Worm (Caenorhabditis elegans) whole organism, L2 larva: ENCODE measurements around the gene asp-14.

ENCODE experiments used
- C34F6.9 ChIP-seq: fragments of 150-350 bp; optimal IDR thresholded peaks from 2 replicates; lab custom pipeline; 2014; ENCODE audit warnings: missing biosample characterization, missing genetic modification characterization
- F13H6.1 ChIP-seq: sonication (generic microtip); optimal IDR thresholded peaks from 2 replicates; lab custom pipeline; 2016; ENCODE audit warnings: missing genetic modification characterization, missing compliant biosample characterization
- Y55F3AM.14 ChIP-seq: fragments of 200-800 bp; sonication (Bioruptor generic); optimal IDR thresholded peaks from 2 replicates; lab custom pipeline; 2018; ENCODE audit warnings: mild to moderate bottlenecking, missing genetic modification characterization, missing compliant biosample characterization
- aly-2 ChIP-seq: fragments of 150-350 bp; optimal IDR thresholded peaks from 2 replicates; lab custom pipeline; 2014; ENCODE audit warnings: missing biosample characterization, missing genetic modification characterization
- ama-1 ChIP-seq: fragments of 150-350 bp; optimal IDR thresholded peaks from 2 replicates; lab custom pipeline; 2018; ENCODE audit warnings: inconsistent platforms
- ceh-16 ChIP-seq: fragments of 150-350 bp; optimal IDR thresholded peaks from 2 replicates; lab custom pipeline; 2014; ENCODE audit warnings: missing biosample characterization, missing genetic modification characterization
- ceh-82 ChIP-seq: fragments of 150-350 bp; optimal IDR thresholded peaks from 2 replicates; lab custom pipeline; 2014; ENCODE audit warnings: missing biosample characterization, missing genetic modification characterization
- crh-2 ChIP-seq: sonication (generic microtip); optimal IDR thresholded peaks from 2 replicates; lab custom pipeline; 2017; ENCODE audit warnings: missing biosample characterization, missing genetic modification characterization
- dmd-4 ChIP-seq: sonication (generic microtip); optimal IDR thresholded peaks from 2 replicates; lab custom pipeline; 2017; ENCODE audit warnings: missing biosample characterization, missing genetic modification characterization
- egl-27 ChIP-seq: sonication (generic microtip); optimal IDR thresholded peaks from 3 replicates; lab custom pipeline; 2017; ENCODE audit warnings: missing biosample characterization, missing genetic modification reagents, missing genetic modification characterization
- elt-1 ChIP-seq: fragments of 150-350 bp; optimal IDR thresholded peaks from 2 replicates; lab custom pipeline; 2014; ENCODE audit warnings: missing biosample characterization, missing genetic modification characterization
- elt-3 ChIP-seq: sonication (generic microtip); optimal IDR thresholded peaks from 2 replicates; lab custom pipeline; 2017; ENCODE audit warnings: missing biosample characterization, missing genetic modification characterization
- fos-1 ChIP-seq: fragments of 150-350 bp; optimal IDR thresholded peaks from 2 replicates; lab custom pipeline; 2014; ENCODE audit warnings: missing biosample characterization, missing genetic modification characterization
- gmeb-1 ChIP-seq: fragments of 150-350 bp; optimal IDR thresholded peaks from 2 replicates; lab custom pipeline; 2014; ENCODE audit warnings: missing biosample characterization, missing genetic modification characterization
- lin-11 ChIP-seq: fragments of 150-350 bp; sonication (generic microtip); optimal IDR thresholded peaks from 2 replicates; lab custom pipeline; 2014; ENCODE audit warnings: missing biosample characterization, missing genetic modification characterization, inconsistent platforms, mixed read lengths
- lin-13 ChIP-seq: fragments of 150-350 bp; optimal IDR thresholded peaks from 2 replicates; lab custom pipeline; 2014; ENCODE audit warnings: missing biosample characterization, missing genetic modification reagents, missing genetic modification characterization
- lin-39 ChIP-seq: fragments of 150-350 bp; optimal IDR thresholded peaks from 2 replicates; lab custom pipeline; 2014; ENCODE audit warnings: missing biosample characterization, missing genetic modification reagents, missing genetic modification characterization
- lsy-2 ChIP-seq, 2 experiments: fragments of 150-350 bp in 1 of 2; sonication (generic microtip) in 1 of 2; optimal IDR thresholded peaks; 2 replicates each; lab custom pipeline; 2014 to 2017; ENCODE audit warnings: missing biosample characterization in 2 of 2, missing genetic modification characterization in 2 of 2
- mab-5 ChIP-seq: fragments of 150-350 bp; optimal IDR thresholded peaks from 2 replicates; lab custom pipeline; 2014; ENCODE audit warnings: missing biosample characterization, missing genetic modification characterization
- mbf-1 ChIP-seq: sonication (generic microtip); optimal IDR thresholded peaks from 2 replicates; lab custom pipeline; 2017; ENCODE audit warnings: missing biosample characterization, missing genetic modification characterization
- nhr-10 ChIP-seq: sonication (generic microtip); optimal IDR thresholded peaks from 2 replicates; lab custom pipeline; 2017; ENCODE audit warnings: missing biosample characterization, missing genetic modification characterization
- nhr-129 ChIP-seq: fragments of 150-350 bp; optimal IDR thresholded peaks from 2 replicates; lab custom pipeline; 2014; ENCODE audit warnings: missing biosample characterization, missing genetic modification characterization
- nhr-21 ChIP-seq: fragments of 150-350 bp; optimal IDR thresholded peaks from 2 replicates; lab custom pipeline; 2014; ENCODE audit warnings: missing biosample characterization, missing genetic modification characterization
- nhr-23 ChIP-seq: fragments of 150-350 bp; optimal IDR thresholded peaks from 2 replicates; lab custom pipeline; 2014; ENCODE audit warnings: missing biosample characterization, missing genetic modification reagents, missing genetic modification characterization
- nhr-237 ChIP-seq: fragments of 150-350 bp; optimal IDR thresholded peaks from 2 replicates; lab custom pipeline; 2014; ENCODE audit warnings: missing biosample characterization, missing genetic modification characterization
- nhr-25 ChIP-seq: fragments of 150-350 bp; sonication (generic microtip); optimal IDR thresholded peaks from 3 replicates; lab custom pipeline; 2014; ENCODE audit warnings: missing biosample characterization, missing genetic modification characterization
- peb-1 ChIP-seq: fragments of 150-350 bp; optimal IDR thresholded peaks from 2 replicates; lab custom pipeline; 2014; ENCODE audit warnings: missing biosample characterization, missing genetic modification characterization
- sem-4 ChIP-seq: fragments of 150-350 bp; optimal IDR thresholded peaks from 2 replicates; lab custom pipeline; 2014; ENCODE audit warnings: missing biosample characterization, missing genetic modification reagents, missing genetic modification characterization
- skn-1 ChIP-seq: sonication (generic microtip); optimal IDR thresholded peaks from 2 replicates; lab custom pipeline; 2017; ENCODE audit warnings: missing biosample characterization, missing genetic modification characterization
- sma-9 ChIP-seq, 2 experiments: fragments of 150-350 bp in 1 of 2; sonication (generic microtip) in 1 of 2; optimal IDR thresholded peaks; 2 replicates each; lab custom pipeline; 2014 to 2016; ENCODE audit warnings: missing genetic modification characterization in 2 of 2, mild to moderate bottlenecking in 1 of 2, missing biosample characterization in 1 of 2, missing compliant biosample characterization in 1 of 2, missing genetic modification reagents in 1 of 2, moderate library complexity in 1 of 2
- snpc-4 ChIP-seq: fragments of 150-350 bp; optimal IDR thresholded peaks from 2 replicates; lab custom pipeline; 2014; ENCODE audit warnings: missing biosample characterization, missing genetic modification characterization
- unc-39 ChIP-seq: fragments of 150-350 bp; optimal IDR thresholded peaks from 2 replicates; lab custom pipeline; 2014; ENCODE audit warnings: missing biosample characterization, missing genetic modification characterization
- unc-55 ChIP-seq: fragments of 150-350 bp; sonication (generic microtip); optimal IDR thresholded peaks from 3 replicates; lab custom pipeline; 2014; ENCODE audit warnings: missing biosample characterization, missing genetic modification reagents, missing genetic modification characterization
- unc-62 ChIP-seq: fragments of 150-350 bp; optimal IDR thresholded peaks from 2 replicates; lab custom pipeline; 2014; ENCODE audit warnings: missing biosample characterization, missing genetic modification reagents, missing genetic modification characterization
- zag-1 ChIP-seq: fragments of 150-350 bp; optimal IDR thresholded peaks from 2 replicates; lab custom pipeline; 2014; ENCODE audit warnings: missing biosample characterization, missing genetic modification characterization
- ztf-1 ChIP-seq: fragments of 200-800 bp; sonication (Bioruptor generic); conservative IDR thresholded peaks from 2 replicates; pipeline ENCODE4 v1.3.6; 2022; ENCODE audit warnings: missing genetic modification characterization, missing compliant biosample characterization
- ztf-11 ChIP-seq: sonication (generic microtip); optimal IDR thresholded peaks from 2 replicates; lab custom pipeline; 2017; ENCODE audit warnings: missing biosample characterization, missing genetic modification characterization
- ztf-4 ChIP-seq: fragments of 150-350 bp; optimal IDR thresholded peaks from 2 replicates; lab custom pipeline; 2014; ENCODE audit warnings: missing biosample characterization, missing genetic modification characterization

Gene asp-14

ce11 chrX:6410177-6410765 lies 36.2 kb downstream of the asp-14 start, which contains the start of gene mup-2:
TSS of gene mup-2 (minus strand) at chrX:6410227.
- no peak for TF ChIP-seq unc-39 (tag; lab: Kevin White, UChicago)
- no peak for TF ChIP-seq lin-11 (tag; lab: Kevin White, UChicago)
- TF ChIP-seq nhr-129 (tag; lab: Kevin White, UChicago), result peak; percentile 61
- TF ChIP-seq sma-9 (GFP tag; optimal IDR thresholded peaks at IDR 0.05; lab: Kevin White, UChicago), result peak; percentile 80
- TF ChIP-seq sma-9 (tag; optimal IDR thresholded peaks at IDR 0.05; lab: Kevin White, UChicago), result no peak
- TF ChIP-seq mbf-1 (tag; lab: Kevin White, UChicago), result no peak
- TF ChIP-seq ztf-1, result no peak
- TF ChIP-seq ztf-11, result no peak
- peak; percentile 87 for TF ChIP-seq F13H6.1 (tag; lab: Kevin White, UChicago)
- TF ChIP-seq unc-62 (GFP tag; lab: Kevin White, UChicago), result no peak
- TF ChIP-seq ceh-16 (tag; lab: Kevin White, UChicago), result no peak
- no peak for TF ChIP-seq ztf-4
- no peak for TF ChIP-seq unc-55 (GFP tag; lab: Kevin White, UChicago)
- TF ChIP-seq mab-5 (tag; lab: Kevin White, UChicago), result no peak
- no peak for TF ChIP-seq gmeb-1 (tag; lab: Kevin White, UChicago)
- TF ChIP-seq snpc-4 (tag; lab: Kevin White, UChicago), result no peak
- TF ChIP-seq C34F6.9 (tag; lab: Kevin White, UChicago), result peak; percentile 3
- TF ChIP-seq skn-1 (tag; lab: Kevin White, UChicago), result no peak
- TF ChIP-seq nhr-237 (tag; lab: Kevin White, UChicago), result no peak
- TF ChIP-seq lin-39 (tag; lab: Kevin White, UChicago), result no peak
- no peak for TF ChIP-seq egl-27 (tag; lab: Kevin White, UChicago)
- no peak for TF ChIP-seq zag-1
- TF ChIP-seq ceh-82 (tag; lab: Kevin White, UChicago), result no peak
- TF ChIP-seq nhr-21 (tag; lab: Kevin White, UChicago), result no peak
- no peak for TF ChIP-seq ama-1
- TF ChIP-seq nhr-23 (tag; lab: Kevin White, UChicago), result no peak
- peak in 1 of 2 experiments; percentile 25 for TF ChIP-seq lsy-2 (tag; optimal IDR thresholded peaks at IDR 0.05; lab: Kevin White, UChicago)
- no peak for TF ChIP-seq lin-13 (GFP tag; lab: Kevin White, UChicago)

DNA sequence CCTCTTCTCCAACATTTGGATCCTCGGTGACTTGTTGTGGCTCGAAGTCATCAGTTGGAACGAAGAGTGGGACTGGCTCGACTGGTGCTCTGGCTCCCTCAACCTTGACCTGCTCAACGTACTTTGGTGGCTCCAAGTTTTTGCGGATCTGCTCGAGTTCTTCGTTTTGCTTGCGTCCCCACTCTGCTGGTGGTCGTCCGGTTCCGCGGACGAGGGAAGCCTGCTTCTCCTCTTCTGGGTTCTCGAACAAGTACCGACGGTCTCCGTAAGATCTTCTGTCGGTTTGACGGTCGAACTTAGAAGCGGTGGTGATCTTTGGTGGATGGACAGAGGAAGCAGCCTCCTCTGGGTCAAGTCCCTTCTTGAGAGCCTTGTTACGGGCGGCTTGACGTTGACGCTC lies 37.8 kb downstream of the asp-14 start:
- TF ChIP-seq C34F6.9 (tag; lab: Kevin White, UChicago) (no peak), ztf-4 (no peak), elt-3 (tag; lab: Kevin White, UChicago) (no peak), F13H6.1 (tag; lab: Kevin White, UChicago) (no peak)

ce11 chrX:6408286-6408685 lies 38.2 kb downstream of the asp-14 start:
- TF ChIP-seq skn-1 (tag; lab: Kevin White, UChicago) (peak; percentile 90), unc-39 (tag; lab: Kevin White, UChicago) (no peak), aly-2 (tag; lab: Kevin White, UChicago) (no peak), nhr-25 (tag; lab: Kevin White, UChicago) (no peak), fos-1 (peak; percentile 23), lsy-2 (tag; optimal IDR thresholded peaks at IDR 0.05; lab: Kevin White, UChicago) (peak in 1 of 2 experiments; percentile 13)

DNA sequence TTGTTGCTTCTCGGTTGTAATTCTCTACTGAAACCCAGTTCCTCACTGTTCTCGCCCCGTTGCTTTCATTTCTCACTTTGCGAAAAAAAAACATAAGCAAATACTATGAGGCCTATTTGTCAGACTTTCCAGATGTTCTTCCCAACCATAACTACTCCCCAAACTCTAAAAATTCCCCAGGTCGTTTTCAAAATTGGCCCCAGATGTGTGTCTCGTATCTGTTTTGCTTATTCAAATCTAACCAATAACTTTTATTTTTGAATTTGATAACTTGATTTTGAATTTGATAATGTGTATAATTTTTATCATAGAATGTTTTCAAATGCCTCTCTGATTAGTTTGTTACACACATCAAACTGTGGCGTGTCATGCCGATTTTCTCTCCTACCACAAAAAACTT lies 38.7 kb downstream of the asp-14 start:
- no peak for TF ChIP-seq nhr-25 (tag; lab: Kevin White, UChicago)
- no peak for TF ChIP-seq peb-1 (tag; lab: Kevin White, UChicago)
- TF ChIP-seq skn-1 (tag; lab: Kevin White, UChicago), result no peak
- no peak for TF ChIP-seq elt-1 (tag; lab: Kevin White, UChicago)
- TF ChIP-seq nhr-10, result no peak
- TF ChIP-seq Y55F3AM.14 (GFP tag; lab: Kevin White, UChicago), result no peak
- no peak for TF ChIP-seq sma-9 (GFP tag; optimal IDR thresholded peaks at IDR 0.05; lab: Kevin White, UChicago)
- TF ChIP-seq sma-9 (tag; optimal IDR thresholded peaks at IDR 0.05; lab: Kevin White, UChicago), result no peak
- no peak for TF ChIP-seq sem-4
- no peak for TF ChIP-seq ceh-82 (tag; lab: Kevin White, UChicago)
- no peak for TF ChIP-seq dmd-4 (tag; lab: Kevin White, UChicago)
- no peak for TF ChIP-seq C34F6.9 (tag; lab: Kevin White, UChicago)
- no peak for TF ChIP-seq unc-39 (tag; lab: Kevin White, UChicago)
- no peak for TF ChIP-seq mab-5 (tag; lab: Kevin White, UChicago)
- no peak for TF ChIP-seq gmeb-1 (tag; lab: Kevin White, UChicago)
- no peak for TF ChIP-seq crh-2 (tag; lab: Kevin White, UChicago)
